Fruit fly (Drosophila melanogaster) Kc167 (cell line): ENCODE measurements around the gene CG17294.

Experiments
- Myc ChIP-seq: fragments of >200 bp; optimal IDR thresholded peaks from 2 replicates; lab custom pipeline; 2017; ENCODE audit warnings: missing external identifiers
- Sin3A ChIP-seq: fragments of >200 bp; optimal IDR thresholded peaks from 2 replicates; lab custom pipeline; 2018; ENCODE audit warnings: missing external identifiers
- h ChIP-seq: fragments of >200 bp; optimal IDR thresholded peaks from 3 replicates; lab custom pipeline; 2018; ENCODE audit warnings: missing external identifiers
- insv ChIP-seq: fragments of >200 bp; optimal IDR thresholded peaks from 3 replicates; lab custom pipeline; 2018; ENCODE audit warnings: missing external identifiers
- psq ChIP-seq: fragments of >200 bp; optimal IDR thresholded peaks from 2 replicates; lab custom pipeline; 2017; ENCODE audit warnings: missing external identifiers
- ttk ChIP-seq: sonication (Bioruptor generic); optimal IDR thresholded peaks from 2 replicates; lab custom pipeline; 2017; ENCODE audit warnings: missing external identifiers

The CG17294 gene

dm6 chr2L:8376717-8377116 lies at the start of gene CG17294, which contains the start of gene CG13390:
TSS of gene CG17294 (plus strand) at chr2L:8377035.
TSS of gene CG13390 (minus strand) at chr2L:8376797.
- TF ChIP-seq ttk (lab: Kevin White, UChicago) (no peak), Sin3A (lab: Kevin White, UChicago) (no peak), psq (lab: Kevin White, UChicago) (no peak), insv (lab: Kevin White, UChicago) (no peak), h (lab: Kevin White, UChicago) (no peak), Myc (lab: Kevin White, UChicago) (no peak)

DNA sequence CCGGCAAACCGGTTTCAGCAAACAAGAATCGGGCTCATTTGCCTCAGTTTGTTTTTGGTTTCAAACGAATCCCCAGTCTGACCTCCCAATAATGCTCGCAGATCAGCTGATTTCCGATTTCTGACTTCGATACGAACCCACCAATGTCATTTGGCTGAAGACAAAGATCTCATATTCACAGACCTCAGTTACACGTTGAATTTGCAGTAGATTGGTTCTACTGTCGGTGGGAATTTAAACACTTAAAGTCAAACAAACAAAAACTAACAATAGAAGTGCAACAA lies 49.6 kb upstream of the CG17294 start, which contains the start of gene CG14275:
Gene CG14275 (plus strand): TSS at position 185 of the 284 bp plus-strand sequence.
- TF ChIP-seq Myc (lab: Kevin White, UChicago) (no peak), ttk (lab: Kevin White, UChicago) (no peak)

- TF ChIP-seq h (lab: Kevin White, UChicago) (no peak), insv (lab: Kevin White, UChicago) (no peak), Myc (lab: Kevin White, UChicago) (no peak), psq (lab: Kevin White, UChicago) (no peak), ttk (lab: Kevin White, UChicago) (no peak), Sin3A (lab: Kevin White, UChicago) (no peak)
These were observed 49.0 kb upstream of the CG17294 start for dm6 chr2L:8327783-8328327.

- no peak for TF ChIP-seq Sin3A (lab: Kevin White, UChicago)
- TF ChIP-seq insv (lab: Kevin White, UChicago) = no peak
These were observed 48.2 kb upstream of the CG17294 start for dm6 chr2L:8328526-8329097.

DNA sequence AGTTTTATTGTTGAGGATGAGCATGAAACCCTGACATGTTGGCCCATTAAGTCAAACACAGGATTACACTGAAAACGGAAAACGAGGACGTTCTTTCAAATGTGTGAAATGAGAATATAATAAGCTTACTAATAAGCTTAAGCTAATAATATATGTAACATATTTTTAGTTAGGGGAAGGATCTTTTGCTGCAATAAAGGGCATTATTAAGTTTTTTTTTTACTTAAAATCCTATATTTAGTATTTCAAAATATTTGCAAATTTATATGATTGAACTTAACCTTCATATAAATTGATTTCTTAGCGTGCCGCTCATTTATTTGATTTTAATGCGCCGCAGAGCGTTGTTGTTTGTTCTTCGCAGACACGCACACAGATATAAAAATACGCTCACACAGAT lies 43.6 kb upstream of the CG17294 start:
- TF ChIP-seq h (lab: Kevin White, UChicago) = no peak
- TF ChIP-seq insv (lab: Kevin White, UChicago) = no peak
- TF ChIP-seq psq (lab: Kevin White, UChicago) = no peak
- no peak for TF ChIP-seq Myc (lab: Kevin White, UChicago)
- no peak for TF ChIP-seq Sin3A (lab: Kevin White, UChicago)
- no peak for TF ChIP-seq ttk (lab: Kevin White, UChicago)

- TF ChIP-seq ttk (lab: Kevin White, UChicago) (no peak), insv (lab: Kevin White, UChicago) (no peak), Myc (lab: Kevin White, UChicago) (no peak), h (lab: Kevin White, UChicago) (no peak), psq (lab: Kevin White, UChicago) (no peak), Sin3A (lab: Kevin White, UChicago) (no peak)
These were observed 43.2 kb upstream of the CG17294 start for dm6 chr2L:8333624-8334023.

DNA sequence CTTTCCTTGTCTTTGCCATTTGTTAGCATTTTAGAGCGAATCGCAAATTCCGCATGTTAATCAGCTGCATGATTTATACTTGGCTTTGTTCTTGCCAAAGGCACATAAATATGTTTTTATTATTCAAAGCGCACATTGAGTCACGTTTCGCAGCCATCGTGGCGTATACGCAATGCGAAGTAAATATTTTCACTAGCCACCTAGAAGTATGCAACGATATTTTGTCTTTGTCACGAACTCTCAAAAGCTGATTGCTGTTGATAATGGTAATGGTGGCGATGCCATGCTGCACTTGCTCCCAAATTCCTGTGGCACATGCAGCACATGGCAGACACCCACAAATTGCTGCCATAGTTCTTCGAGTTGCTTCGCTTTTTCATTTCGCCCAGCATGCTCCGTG lies 42.1 kb upstream of the CG17294 start:
- TF ChIP-seq psq (lab: Kevin White, UChicago) (no peak), Myc (lab: Kevin White, UChicago) (no peak), h (lab: Kevin White, UChicago) (no peak), Sin3A (lab: Kevin White, UChicago) (no peak), insv (lab: Kevin White, UChicago) (no peak), ttk (lab: Kevin White, UChicago) (no peak)

- TF ChIP-seq psq (lab: Kevin White, UChicago) (no peak), h (lab: Kevin White, UChicago) (no peak), ttk (lab: Kevin White, UChicago) (no peak), Myc (lab: Kevin White, UChicago) (no peak), Sin3A (lab: Kevin White, UChicago) (no peak), insv (lab: Kevin White, UChicago) (no peak)
These were observed 38.8 kb upstream of the CG17294 start, which contains the start of gene witty for dm6 chr2L:8338039-8338438. TSS of gene witty (plus strand) at chr2L:8338287.

DNA sequence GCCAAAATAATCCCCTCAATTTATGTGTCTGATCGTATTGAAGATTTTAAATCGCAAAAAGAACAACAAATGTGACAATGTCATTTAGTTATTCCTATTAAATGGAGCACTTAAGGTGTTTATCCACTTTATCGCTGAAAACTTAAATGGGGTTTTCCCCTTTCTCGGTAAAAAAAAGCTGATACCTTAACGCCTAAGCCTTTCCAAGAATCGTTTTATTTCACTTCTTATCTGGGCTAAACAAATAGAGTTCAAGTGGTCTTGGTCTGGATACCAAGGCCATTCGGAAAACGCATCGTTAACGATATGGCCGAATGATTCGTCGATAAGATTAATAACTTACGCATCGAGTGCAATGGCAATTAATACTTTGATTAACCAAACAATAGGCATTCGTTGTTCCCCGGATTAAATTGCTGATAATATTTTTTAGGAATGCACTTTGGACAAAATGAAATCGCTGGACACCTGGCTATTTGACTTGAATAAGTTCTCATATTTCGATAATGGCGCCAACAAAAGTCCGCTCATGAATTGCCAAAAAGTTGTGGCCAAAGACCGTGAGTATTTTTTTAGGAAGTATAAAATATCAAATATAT lies 37.0 kb upstream of the CG17294 start:
- TF ChIP-seq ttk (lab: Kevin White, UChicago) (no peak), Sin3A (lab: Kevin White, UChicago) (no peak), psq (lab: Kevin White, UChicago) (no peak), insv (lab: Kevin White, UChicago) (no peak), Myc (lab: Kevin White, UChicago) (no peak), h (lab: Kevin White, UChicago) (no peak)

dm6 chr2L:8342395-8342794 lies 34.4 kb upstream of the CG17294 start, which contains the start of gene CG14273:
TSS of gene CG14273 (plus strand) at chr2L:8342695.
- TF ChIP-seq Sin3A (lab: Kevin White, UChicago) (no peak), Myc (lab: Kevin White, UChicago) (no peak), psq (lab: Kevin White, UChicago) (no peak), ttk (lab: Kevin White, UChicago) (no peak), h (lab: Kevin White, UChicago) (no peak), insv (lab: Kevin White, UChicago) (no peak)

dm6 chr2L:8344536-8344935 lies 32.3 kb upstream of the CG17294 start:
- TF ChIP-seq psq (lab: Kevin White, UChicago) = no peak
- TF ChIP-seq h (lab: Kevin White, UChicago) = no peak
- no peak for TF ChIP-seq Myc (lab: Kevin White, UChicago)
- no peak for TF ChIP-seq insv (lab: Kevin White, UChicago)
- TF ChIP-seq ttk (lab: Kevin White, UChicago) = no peak
- no peak for TF ChIP-seq Sin3A (lab: Kevin White, UChicago)
